Worm (Caenorhabditis elegans) whole organism, L4/young adult: ENCODE data around the gene F49H6.5.

Experiments used
- W03F9.2 ChIP-seq: fragments of 150-350 bp; optimal IDR thresholded peaks from 2 replicates; lab custom pipeline; 2014; ENCODE audit warnings: missing biosample characterization, missing genetic modification characterization
- him-1 ChIP-seq: sonication (generic microtip); optimal IDR thresholded peaks from 2 replicates; lab custom pipeline; 2016; ENCODE audit warnings: missing genotype, missing genetic modification reagents, missing genetic modification characterization, missing compliant biosample characterization

DNA sequence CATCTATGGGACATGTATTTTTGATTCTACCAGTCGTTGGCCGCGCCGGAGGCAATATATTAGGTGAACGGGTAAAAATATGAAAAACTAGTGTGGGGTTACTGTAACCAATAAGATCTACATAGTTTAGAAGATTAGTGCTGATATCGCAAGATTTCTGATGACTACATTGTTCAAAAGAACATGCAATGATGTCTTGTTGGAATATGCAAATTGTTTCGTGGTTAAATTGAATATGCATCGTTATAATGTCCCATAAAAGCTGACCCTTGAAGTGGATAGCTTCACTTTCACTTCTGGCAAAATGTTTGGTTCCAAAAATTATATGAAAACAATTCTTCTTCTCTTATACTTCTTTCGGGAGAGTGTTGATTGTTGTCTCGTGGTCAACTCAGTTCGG lies 21.5 kb downstream of the F49H6.5 start, which contains the start of gene F28B1.2:
- TF ChIP-seq W03F9.2 (tag; lab: Kevin White, UChicago) (no peak), him-1 (tag; lab: Kevin White, UChicago) (no peak)
